Worm (Caenorhabditis elegans): ENCODE data around the gene rbm-17.

ce11 chrIV:11644705-11645104, 6.6 kb downstream of the rbm-17 start:
- TF ChIP-seq elt-1 (tag; optimal IDR thresholded peaks at IDR 0.05; ENCODE audit: borderline replicate concordance, insufficient read depth): no peak
- no peak for TF ChIP-seq cnd-1 (tag; optimal IDR thresholded peaks at IDR 0.05)
- TF ChIP-seq unc-39 (tag; optimal IDR thresholded peaks at IDR 0.05): no peak

Measured in whole organism, mixed stage, embryonic.